Fruit fly (Drosophila melanogaster) whole organism, embryonic: Measurements from ENCODE around the gene Sec15.
A peak's percentile ranks its signal among the peaks of the same experiment; 100 is the strongest.

Experiments used
- Antp ChIP-seq: fragments of 200-800 bp; sonication (Bioruptor generic); optimal IDR thresholded peaks from 3 replicates; lab custom pipeline; 2016; ENCODE audit warnings: missing biosample characterization, missing genetic modification characterization
- BEAF-32 ChIP-seq: fragments of 200-800 bp; sonication (Bioruptor generic); optimal IDR thresholded peaks from 3 replicates; lab custom pipeline; 2017; ENCODE audit warnings: missing biosample characterization, missing genetic modification characterization, mild to moderate bottlenecking, moderate library complexity, missing genetic modification reagents
- CG11398 ChIP-seq: fragments of 200-800 bp; sonication (Bioruptor generic); optimal IDR thresholded peaks from 2 replicates; lab custom pipeline; 2016; ENCODE audit warnings: missing biosample characterization, missing genetic modification characterization
- CG13287 ChIP-seq: fragments of 200-800 bp; sonication (Bioruptor generic); IDR thresholded peaks from 2 replicates; pipeline ENCODE4 v1.3.6; 2022; ENCODE audit warnings: missing biosample characterization, missing genetic modification characterization; ENCODE audit not compliant: partially characterized antibody
- CG13624 ChIP-seq: fragments of 200-800 bp; sonication (Bioruptor generic); optimal IDR thresholded peaks from 2 replicates; lab custom pipeline; 2016; ENCODE audit warnings: missing biosample characterization, missing genetic modification characterization
- CG14710 ChIP-seq: fragments of 200-800 bp; sonication (Bioruptor generic); optimal IDR thresholded peaks from 3 replicates; lab custom pipeline; 2019; ENCODE audit warnings: missing biosample characterization, mild to moderate bottlenecking, missing genetic modification characterization, moderate library complexity
- CG15269 ChIP-seq: fragments of 200-800 bp; sonication (Bioruptor generic); optimal IDR thresholded peaks from 2 replicates; lab custom pipeline; 2018; ENCODE audit warnings: missing biosample characterization, mild to moderate bottlenecking, missing genetic modification characterization, moderate library complexity
- CG15514 ChIP-seq: fragments of 200-800 bp; sonication (Bioruptor generic); optimal IDR thresholded peaks from 3 replicates; lab custom pipeline; 2017; ENCODE audit warnings: missing biosample characterization, missing genetic modification characterization, mild to moderate bottlenecking, moderate library complexity, missing genetic modification reagents
- CG1647 ChIP-seq: fragments of 200-800 bp; sonication (Bioruptor generic); optimal IDR thresholded peaks from 3 replicates; lab custom pipeline; 2016; ENCODE audit warnings: missing biosample characterization, missing genetic modification characterization
- CG17612 ChIP-seq: fragments of 200-800 bp; sonication (Bioruptor generic); IDR thresholded peaks from 2 replicates; pipeline ENCODE4 v1.3.6; 2022; ENCODE audit warnings: missing biosample characterization, missing genetic modification characterization
- CG18011 ChIP-seq: fragments of 200-800 bp; sonication (Bioruptor generic); optimal IDR thresholded peaks from 2 replicates; lab custom pipeline; 2017; ENCODE audit warnings: missing biosample characterization, missing genetic modification characterization, mild to moderate bottlenecking, moderate library complexity, missing genotype
- CG2889 ChIP-seq: fragments of 200-800 bp; sonication (Bioruptor generic); IDR thresholded peaks from 3 replicates; pipeline ENCODE4 v1.3.6; 2022; ENCODE audit warnings: missing biosample characterization, missing genetic modification characterization
- CG30403 ChIP-seq: fragments of 200-800 bp; sonication (Bioruptor generic); optimal IDR thresholded peaks from 3 replicates; lab custom pipeline; 2016; ENCODE audit warnings: missing biosample characterization, missing genetic modification characterization
- CG3065 ChIP-seq: fragments of 200-800 bp; sonication (Bioruptor generic); optimal IDR thresholded peaks from 2 replicates; lab custom pipeline; 2016; ENCODE audit warnings: missing biosample characterization, missing genetic modification characterization
- CG33557 ChIP-seq: fragments of 200-800 bp; sonication (Bioruptor generic); optimal IDR thresholded peaks from 2 replicates; lab custom pipeline; 2019; ENCODE audit warnings: missing biosample characterization, mild to moderate bottlenecking, missing genetic modification characterization, moderate library complexity
- CG3847 ChIP-seq: fragments of 200-800 bp; sonication (Bioruptor generic); IDR thresholded peaks from 2 replicates; pipeline ENCODE4 v1.3.6; 2022; ENCODE audit warnings: missing biosample characterization, missing genetic modification characterization
- CG42726 ChIP-seq: fragments of 200-800 bp; sonication (Bioruptor generic); IDR thresholded peaks from 2 replicates; pipeline ENCODE4 v1.3.6; 2022; ENCODE audit warnings: missing biosample characterization, missing genetic modification characterization; ENCODE audit not compliant: partially characterized antibody
- CG7271 ChIP-seq: fragments of 200-800 bp; sonication (Bioruptor generic); optimal IDR thresholded peaks from 2 replicates; lab custom pipeline; 2018; ENCODE audit warnings: missing biosample characterization, mild to moderate bottlenecking, missing genetic modification characterization, moderate library complexity
- CG8290 ChIP-seq, 3 experiments: fragments of 200-800 bp; sonication (Bioruptor generic); optimal IDR thresholded peaks; 2 replicates each; lab custom pipeline; 2016 to 2019; ENCODE audit warnings: missing biosample characterization in 3 of 3, missing genetic modification characterization in 3 of 3, mild to moderate bottlenecking in 2 of 3, moderate library complexity in 1 of 3
- CG8388 ChIP-seq: fragments of 200-800 bp; sonication (Bioruptor generic); optimal IDR thresholded peaks from 2 replicates; lab custom pipeline; 2019; ENCODE audit warnings: missing biosample characterization, mild to moderate bottlenecking, missing genetic modification characterization, moderate library complexity
- E2f1 ChIP-seq: fragments of 200-800 bp; sonication (Bioruptor generic); IDR thresholded peaks from 2 replicates; pipeline ENCODE4 v1.3.6; 2022; ENCODE audit warnings: missing biosample characterization, missing genetic modification characterization
- Gug ChIP-seq: fragments of 200-800 bp; sonication (Bioruptor generic); IDR thresholded peaks from 4 replicates; pipeline ENCODE4 v1.3.6; 2022; ENCODE audit warnings: missing biosample characterization, missing genetic modification characterization
- Hand ChIP-seq: fragments of 200-800 bp; sonication (Bioruptor generic); optimal IDR thresholded peaks from 2 replicates; lab custom pipeline; 2017; ENCODE audit warnings: mild to moderate bottlenecking, missing biosample characterization, missing genetic modification reagents, missing genetic modification characterization
- MBD-R2 ChIP-seq: fragments of 200-800 bp; sonication (Bioruptor generic); IDR thresholded peaks from 2 replicates; pipeline ENCODE4 v1.3.6; 2022; ENCODE audit warnings: missing biosample characterization, missing genetic modification characterization
- Max ChIP-seq: fragments of 200-800 bp; sonication (Bioruptor generic); optimal IDR thresholded peaks from 2 replicates; lab custom pipeline; 2016; ENCODE audit warnings: missing biosample characterization, mild to moderate bottlenecking, missing genetic modification characterization
- Myb ChIP-seq: fragments of 200-800 bp; sonication (Bioruptor generic); optimal IDR thresholded peaks from 2 replicates; lab custom pipeline; 2016; ENCODE audit warnings: missing biosample characterization, missing genetic modification characterization
- Rx ChIP-seq: fragments of 200-800 bp; sonication (Bioruptor generic); IDR thresholded peaks from 2 replicates; pipeline ENCODE4 v1.3.6; 2022; ENCODE audit warnings: missing biosample characterization, missing genetic modification characterization
- ash1 ChIP-seq: fragments of 200-800 bp; sonication (Bioruptor generic); optimal IDR thresholded peaks from 2 replicates; lab custom pipeline; 2018; ENCODE audit warnings: missing biosample characterization, mild to moderate bottlenecking, missing genetic modification characterization
- ato ChIP-seq: fragments of 200-800 bp; sonication (Bioruptor generic); IDR thresholded peaks from 2 replicates; pipeline ENCODE4 v1.3.6; 2022; ENCODE audit warnings: missing biosample characterization, missing genetic modification characterization; ENCODE audit not compliant: partially characterized antibody
- chm ChIP-seq: fragments of 200-800 bp; sonication (Bioruptor generic); IDR thresholded peaks from 2 replicates; pipeline ENCODE4 v1.3.6; 2022; ENCODE audit warnings: missing biosample characterization, missing genetic modification characterization
- croc ChIP-seq: fragments of 200-800 bp; sonication (Bioruptor generic); conservative IDR thresholded peaks from 3 replicates; pipeline ENCODE4 v1.3.6; 2022; ENCODE audit warnings: missing biosample characterization, missing genetic modification characterization
- esg ChIP-seq: fragments of 200-800 bp; sonication (Bioruptor generic); conservative IDR thresholded peaks from 2 replicates; pipeline ENCODE4 v1.3.6; 2022; ENCODE audit warnings: missing biosample characterization, missing genetic modification characterization
- ewg ChIP-seq: fragments of 200-800 bp; sonication (Bioruptor generic); optimal IDR thresholded peaks from 3 replicates; lab custom pipeline; 2017; ENCODE audit warnings: mild to moderate bottlenecking, missing biosample characterization, missing genetic modification reagents, missing genetic modification characterization
- ftz-f1 ChIP-seq: fragments of 200-800 bp; sonication (Bioruptor generic); optimal IDR thresholded peaks from 2 replicates; lab custom pipeline; 2016; ENCODE audit warnings: missing biosample characterization, missing genetic modification characterization
- grau ChIP-seq: fragments of 200-800 bp; optimal IDR thresholded peaks from 3 replicates; lab custom pipeline; 2019; ENCODE audit warnings: missing biosample characterization, mild to moderate bottlenecking, missing genetic modification characterization, moderate library complexity
- ind ChIP-seq: fragments of 200-800 bp; sonication (Bioruptor generic); optimal IDR thresholded peaks from 3 replicates; lab custom pipeline; 2016; ENCODE audit warnings: missing biosample characterization, missing genetic modification characterization
- kah ChIP-seq: fragments of 200-800 bp; sonication (Bioruptor generic); optimal IDR thresholded peaks from 2 replicates; lab custom pipeline; 2018; ENCODE audit warnings: missing biosample characterization, mild to moderate bottlenecking, missing genetic modification characterization
- nerfin-2 ChIP-seq: fragments of 200-800 bp; sonication (Bioruptor generic); IDR thresholded peaks from 2 replicates; pipeline ENCODE4 v1.3.6; 2022; ENCODE audit warnings: missing biosample characterization, missing genetic modification characterization; ENCODE audit not compliant: partially characterized antibody
- oc ChIP-seq: fragments of 200-800 bp; sonication (Bioruptor generic); optimal IDR thresholded peaks from 2 replicates; lab custom pipeline; 2018; ENCODE audit warnings: missing biosample characterization, mild to moderate bottlenecking, missing genetic modification characterization, moderate library complexity
- pzg ChIP-seq: fragments of 200-800 bp; sonication (Bioruptor generic); optimal IDR thresholded peaks from 3 replicates; lab custom pipeline; 2018; ENCODE audit warnings: missing biosample characterization, mild to moderate bottlenecking, missing genetic modification characterization, moderate library complexity
- rib ChIP-seq: fragments of 200-800 bp; sonication (Bioruptor generic); IDR thresholded peaks from 2 replicates; pipeline ENCODE4 v1.3.6; 2022; ENCODE audit warnings: missing biosample characterization, missing genetic modification characterization
- sisA ChIP-seq: fragments of 200-800 bp; sonication (Bioruptor generic); IDR thresholded peaks from 2 replicates; pipeline ENCODE4 v1.3.6; 2022; ENCODE audit warnings: missing biosample characterization, missing genetic modification characterization
- so ChIP-seq: fragments of 200-800 bp; sonication (Bioruptor generic); IDR thresholded peaks from 3 replicates; pipeline ENCODE4 v1.3.6; 2022; ENCODE audit warnings: missing biosample characterization, missing genetic modification characterization
- tin ChIP-seq: fragments of 200-800 bp; sonication (Bioruptor generic); optimal IDR thresholded peaks from 3 replicates; lab custom pipeline; 2016; ENCODE audit warnings: missing biosample characterization, missing genetic modification characterization
- tna ChIP-seq: fragments of 200-800 bp; sonication (Bioruptor generic); IDR thresholded peaks from 2 replicates; pipeline ENCODE4 v1.3.6; 2022; ENCODE audit warnings: missing biosample characterization, missing genetic modification characterization; ENCODE audit not compliant: partially characterized antibody
- twi ChIP-seq: fragments of 200-800 bp; optimal IDR thresholded peaks from 2 replicates; lab custom pipeline; 2019; ENCODE audit warnings: missing biosample characterization, mild to moderate bottlenecking, missing genetic modification characterization, moderate library complexity
- z ChIP-seq: fragments of 200-800 bp; sonication (Bioruptor generic); IDR thresholded peaks from 3 replicates; pipeline ENCODE4 v1.3.6; 2022; ENCODE audit warnings: missing biosample characterization, missing genetic modification characterization
- zen2 ChIP-seq: fragments of 200-800 bp; sonication (Bioruptor generic); IDR thresholded peaks from 3 replicates; pipeline ENCODE4 v1.3.6; 2022; ENCODE audit warnings: missing biosample characterization, missing genetic modification characterization; ENCODE audit not compliant: partially characterized antibody

Gene Sec15

DNA sequence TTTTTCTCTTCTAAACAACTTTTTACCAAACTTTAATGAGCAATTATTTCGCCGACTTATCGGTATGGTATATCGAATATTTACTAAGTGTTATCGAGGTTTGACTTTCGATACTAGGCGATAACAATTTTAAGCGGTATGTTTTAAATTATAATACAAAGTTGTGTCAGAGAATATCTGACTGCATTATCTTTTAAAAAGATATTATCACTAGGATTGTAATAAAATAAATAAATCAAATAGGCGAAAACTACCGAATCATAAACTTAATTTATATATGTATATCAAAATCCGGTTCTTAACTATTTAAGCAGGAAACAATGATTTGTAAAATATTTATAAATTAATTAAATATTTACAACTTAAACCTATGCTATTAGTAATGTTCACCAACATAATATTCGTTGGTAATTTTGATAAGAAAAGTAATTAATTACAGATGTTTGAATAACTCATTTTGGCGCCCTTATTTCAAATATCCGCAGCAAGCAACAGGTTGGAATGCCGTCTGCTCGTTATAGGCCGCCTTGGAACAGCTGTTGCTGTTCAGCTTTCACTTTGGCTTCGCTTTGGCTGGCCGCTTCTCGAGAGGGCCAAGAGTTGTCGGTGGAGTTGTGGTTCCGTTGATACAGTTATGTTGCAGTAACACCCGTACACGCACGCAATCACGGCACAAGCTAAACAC, at the start of gene Sec15, which contains the start of gene rtet:
Gene Sec15 (minus strand): TSS at position 66 of the 685 bp plus-strand sequence.
Gene rtet (plus strand): TSS at position 540 of the 685 bp plus-strand sequence.
- TF ChIP-seq Hand (no peak), CG3065 (GFP tag; lab: Kevin White, UChicago) (no peak), ewg (GFP tag; lab: Kevin White, UChicago) (peak; percentile 60), CG15514 (GFP tag; lab: Kevin White, UChicago) (peak; percentile 61), sisA (GFP tag; lab: Robert Waterston, UW) (peak; percentile 29; the same call in 1 of the 2 replicates), ash1 (GFP tag; lab: Kevin White, UChicago) (no peak), so (0 out of 3 replicates have a peak, but pooled peaks have one; percentile 23), CG13287 (peak; percentile 77), pzg (GFP tag; lab: Kevin White, UChicago) (peak; percentile 38), CG1647 (GFP tag; lab: Kevin White, UChicago) (no peak), CG42726 (GFP tag; lab: Robert Waterston, UW) (no peak), CG8290 (GFP tag; optimal IDR thresholded peaks at IDR 0.05; lab: Kevin White, UChicago) (no peak), CG8290 (tag; optimal IDR thresholded peaks at IDR 0.05; lab: Kevin White, UChicago) (no peak), tin (GFP tag; lab: Kevin White, UChicago) (peak; percentile 61), CG11398 (GFP tag; lab: Kevin White, UChicago) (no peak), kah (peak; percentile 98), croc (peak; percentile 28; the same call in 1 of the 3 replicates), CG30403 (GFP tag; lab: Kevin White, UChicago) (peak; percentile 55), CG2889 (GFP tag; lab: Robert Waterston, UW) (peak; percentile 42; the same call in 1 of the 3 replicates), E2f1 (GFP tag; lab: Robert Waterston, UW) (peak; percentile 46; the same call in 1 of the 2 replicates), Gug (no peak), MBD-R2 (peak; percentile 78), nerfin-2 (GFP tag; lab: Robert Waterston, UW) (peak; percentile 66), Myb (GFP tag; lab: Kevin White, UChicago) (peak; percentile 34), CG7271 (tag; lab: Kevin White, UChicago) (no peak), tna (GFP tag; lab: Robert Waterston, UW) (peak; percentile 24), CG13624 (GFP tag; lab: Kevin White, UChicago) (peak; percentile 45), ftz-f1 (GFP tag; lab: Kevin White, UChicago) (no peak), Rx (GFP tag; lab: Robert Waterston, UW) (peak; percentile 6; the same call in 1 of the 2 replicates), CG17612 (GFP tag; lab: Robert Waterston, UW) (no peak), grau (peak; percentile 71), ind (GFP tag; lab: Kevin White, UChicago) (peak; percentile 57), CG8388 (no peak), CG18011 (GFP tag; lab: Kevin White, UChicago) (peak; percentile 17), esg (no peak), twi (tag; lab: Kevin White, UChicago) (peak; percentile 47), CG33557 (GFP tag; lab: Kevin White, UChicago) (peak; percentile 44), chm (GFP tag; lab: Robert Waterston, UW) (peak; percentile 60; the same call in 1 of the 2 replicates), ato (GFP tag; lab: Robert Waterston, UW) (peak; percentile 86), CG14710 (tag; lab: Kevin White, UChicago) (peak; percentile 77), zen2 (GFP tag; lab: Robert Waterston, UW) (peak; percentile 53; the same call in 1 of the 3 replicates), oc (tag; lab: Kevin White, UChicago) (no peak), Antp (no peak), CG3847 (GFP tag; lab: Robert Waterston, UW) (peak; percentile 48; the same call in 1 of the 2 replicates), Max (GFP tag; lab: Kevin White, UChicago) (peak; percentile 52), CG15269 (tag; lab: Kevin White, UChicago) (no peak), rib (GFP tag; lab: Robert Waterston, UW) (no peak), BEAF-32 (GFP tag; lab: Kevin White, UChicago) (peak; percentile 69), z (GFP tag; lab: Robert Waterston, UW) (no peak)
